Worm (Caenorhabditis elegans) whole organism, L4 larva: Measurements from ENCODE around the gene gei-15.

Experiments used
- F44E2.7 ChIP-seq: fragments of 200-800 bp; sonication (Bioruptor generic); IDR thresholded peaks from 2 replicates; pipeline ENCODE4 v2.1.2; 2022; ENCODE audit warnings: missing genetic modification characterization, missing compliant biosample characterization
- ceh-82 ChIP-seq: sonication (generic microtip); optimal IDR thresholded peaks from 2 replicates; lab custom pipeline; 2017; ENCODE audit warnings: missing biosample characterization, missing genetic modification characterization
- dve-1 ChIP-seq: sonication (generic microtip); optimal IDR thresholded peaks from 2 replicates; lab custom pipeline; 2017; ENCODE audit warnings: antibody characterized with exemption, mild to moderate bottlenecking, missing genetic modification characterization, missing compliant biosample characterization; ENCODE audit not compliant: insufficient read depth
- egl-27 ChIP-seq: sonication (generic microtip); optimal IDR thresholded peaks from 3 replicates; lab custom pipeline; 2017; ENCODE audit warnings: missing biosample characterization, missing genetic modification reagents, missing genetic modification characterization
- hif-1 ChIP-seq, 2 experiments: sonication (generic microtip); optimal IDR thresholded peaks; 2 replicates each; lab custom pipeline; 2016 to 2017; ENCODE audit warnings: missing compliant biosample characterization in 2 of 2, missing genetic modification characterization in 2 of 2, missing genetic modification reagents in 2 of 2, missing genotype in 2 of 2, mild to moderate bottlenecking in 1 of 2
- hlh-30 ChIP-seq: sonication (generic microtip); optimal IDR thresholded peaks from 2 replicates; lab custom pipeline; 2017; ENCODE audit warnings: antibody characterized with exemption, mild to moderate bottlenecking, missing genetic modification characterization, missing compliant biosample characterization; ENCODE audit not compliant: insufficient read depth
- nhr-237 ChIP-seq: sonication (generic microtip); optimal IDR thresholded peaks from 2 replicates; lab custom pipeline; 2017; ENCODE audit warnings: missing biosample characterization, missing genetic modification characterization
- nhr-25 ChIP-seq: sonication (generic microtip); optimal IDR thresholded peaks from 2 replicates; lab custom pipeline; 2017; ENCODE audit warnings: missing genetic modification characterization, mild to moderate bottlenecking, missing compliant biosample characterization, antibody characterized with exemption, moderate library complexity, borderline replicate concordance; ENCODE audit not compliant: insufficient read depth
- nhr-77 ChIP-seq: fragments of 150-350 bp; optimal IDR thresholded peaks from 2 replicates; lab custom pipeline; 2014; ENCODE audit warnings: missing biosample characterization, missing genetic modification characterization
- tra-1 ChIP-seq: fragments of 200-800 bp; sonication (Bioruptor generic); IDR thresholded peaks from 2 replicates; pipeline ENCODE4 v1.3.6; 2022; ENCODE audit warnings: missing genetic modification reagents, missing genetic modification characterization, missing compliant biosample characterization
- unc-62 ChIP-seq, 3 experiments: fragments of 150-350 bp in 1 of 3; sonication (generic microtip); optimal IDR thresholded peaks in 2 of 3; peaks in 1 of 3; 1 replicate in 1 of 3; 2 replicates in 2 of 3; lab custom pipeline; 2014 to 2017; ENCODE audit warnings: missing biosample characterization in 3 of 3, missing genetic modification characterization in 3 of 3, missing genetic modification reagents in 3 of 3, missing genotype in 1 of 3

ce11 chrX:6795843-6796521 is 27.1 kb downstream of the gei-15 start:
- no peak for TF ChIP-seq hif-1 (tag; optimal IDR thresholded peaks at IDR 0.05; lab: Kevin White, UChicago)
- TF ChIP-seq hlh-30, result peak; percentile 20
- no peak for TF ChIP-seq F44E2.7 (GFP tag; lab: Robert Waterston, UW)
- TF ChIP-seq nhr-25, result no peak
- TF ChIP-seq dve-1 (tag; lab: Kevin White, UChicago), result no peak
- TF ChIP-seq ceh-82, result no peak
- TF ChIP-seq unc-62 (GFP tag; optimal IDR thresholded peaks at IDR 0.05 in 1 of 2; lab: Kevin White, UChicago), result no peak
- no peak for TF ChIP-seq unc-62 (tag; optimal IDR thresholded peaks at IDR 0.05; lab: Kevin White, UChicago)
- no peak for TF ChIP-seq nhr-77 (tag; lab: Kevin White, UChicago)
- TF ChIP-seq tra-1 (GFP tag; lab: Robert Waterston, UW), result peak; percentile 56; the same call in 1 of the 2 replicates
- TF ChIP-seq egl-27 (tag; lab: Kevin White, UChicago), result no peak
- TF ChIP-seq nhr-237 (tag; lab: Kevin White, UChicago), result no peak
